Fruit fly (Drosophila melanogaster) whole organism, prepupa: ENCODE measurements around the gene CG17660.
A peak's percentile ranks its signal among the peaks of the same experiment; 100 is the strongest.

Experiments used
- CG10669 ChIP-seq: fragments of 200-800 bp; sonication (Bioruptor generic); optimal IDR thresholded peaks from 3 replicates; lab custom pipeline; 2018; ENCODE audit warnings: missing biosample characterization, mild to moderate bottlenecking, missing genetic modification characterization, moderate library complexity
- CG11762 ChIP-seq: fragments of 200-800 bp; sonication (Bioruptor generic); optimal IDR thresholded peaks from 3 replicates; lab custom pipeline; 2016; ENCODE audit warnings: missing biosample characterization, missing genetic modification characterization; ENCODE audit not compliant: insufficient read depth
- CG15336 ChIP-seq: fragments of 200-800 bp; sonication (Bioruptor generic); IDR thresholded peaks from 2 replicates; pipeline ENCODE4 v1.3.6; 2022; ENCODE audit warnings: missing biosample characterization, missing genetic modification characterization
- CG1621 ChIP-seq: fragments of 200-800 bp; sonication (Bioruptor generic); optimal IDR thresholded peaks from 3 replicates; lab custom pipeline; 2018; ENCODE audit warnings: missing biosample characterization, mild to moderate bottlenecking, missing genetic modification characterization
- CG16779 ChIP-seq: fragments of 200-800 bp; sonication (Bioruptor generic); optimal IDR thresholded peaks from 3 replicates; lab custom pipeline; 2017; ENCODE audit warnings: missing biosample characterization, mild to moderate bottlenecking, missing genetic modification characterization
- CG3032 ChIP-seq: fragments of 200-800 bp; optimal IDR thresholded peaks from 2 replicates; lab custom pipeline; 2019; ENCODE audit warnings: missing biosample characterization, mild to moderate bottlenecking, missing genetic modification characterization, moderate library complexity
- CG32006 ChIP-seq: fragments of 200-800 bp; sonication (Bioruptor generic); optimal IDR thresholded peaks from 3 replicates; lab custom pipeline; 2017; ENCODE audit warnings: missing biosample characterization, mild to moderate bottlenecking, missing genetic modification characterization
- CG34406 ChIP-seq: fragments of 200-800 bp; sonication (Bioruptor generic); optimal IDR thresholded peaks from 3 replicates; lab custom pipeline; 2016; ENCODE audit warnings: missing biosample characterization, missing genetic modification characterization
- CG3919 ChIP-seq: fragments of 200-800 bp; sonication (Bioruptor generic); optimal IDR thresholded peaks from 3 replicates; lab custom pipeline; 2016; ENCODE audit warnings: missing biosample characterization, missing genetic modification characterization
- CG4318 ChIP-seq: fragments of 200-800 bp; sonication (Bioruptor generic); optimal IDR thresholded peaks from 3 replicates; lab custom pipeline; 2017; ENCODE audit warnings: missing biosample characterization, mild to moderate bottlenecking, missing genetic modification characterization
- CG6163 ChIP-seq: fragments of 200-800 bp; sonication (Bioruptor generic); IDR thresholded peaks from 3 replicates; pipeline ENCODE4 v1.3.6; 2022; ENCODE audit warnings: missing biosample characterization, missing genetic modification characterization
- CG6276 ChIP-seq: fragments of 200-800 bp; sonication (Bioruptor generic); optimal IDR thresholded peaks from 2 replicates; lab custom pipeline; 2017; ENCODE audit warnings: missing biosample characterization, mild to moderate bottlenecking, missing genetic modification characterization
- CG6808 ChIP-seq: fragments of 200-800 bp; sonication (Bioruptor generic); optimal IDR thresholded peaks from 3 replicates; lab custom pipeline; 2017; ENCODE audit warnings: missing biosample characterization, missing genetic modification characterization, mild to moderate bottlenecking, moderate library complexity, missing genetic modification reagents
- CG6854 ChIP-seq: fragments of 200-800 bp; sonication (Bioruptor generic); optimal IDR thresholded peaks from 2 replicates; lab custom pipeline; 2017; ENCODE audit warnings: missing biosample characterization, mild to moderate bottlenecking, missing genetic modification characterization
- CG8119 ChIP-seq: fragments of 200-800 bp; sonication (Bioruptor generic); IDR thresholded peaks from 3 replicates; pipeline ENCODE4 v1.3.6; 2022; ENCODE audit warnings: missing biosample characterization, missing genetic modification characterization
- CG8319 ChIP-seq: fragments of 200-800 bp; sonication (Bioruptor generic); optimal IDR thresholded peaks from 3 replicates; lab custom pipeline; 2016; ENCODE audit warnings: missing biosample characterization, missing genetic modification characterization
- CG9139 ChIP-seq: fragments of 200-800 bp; sonication (Bioruptor generic); optimal IDR thresholded peaks from 3 replicates; lab custom pipeline; 2017; ENCODE audit warnings: missing biosample characterization, mild to moderate bottlenecking, missing genetic modification characterization
- Eip78C ChIP-seq: fragments of 200-800 bp; sonication (Bioruptor generic); peaks from one replicate; lab custom pipeline; 2016; ENCODE audit warnings: missing biosample characterization, missing genetic modification characterization
- Ets96B ChIP-seq: fragments of 200-800 bp; optimal IDR thresholded peaks from 2 replicates; lab custom pipeline; 2019; ENCODE audit warnings: missing biosample characterization, mild to moderate bottlenecking, missing genetic modification characterization, moderate library complexity
- Hr38 ChIP-seq: sonication (Bioruptor generic); optimal IDR thresholded peaks from 2 replicates; lab custom pipeline; 2016; ENCODE audit warnings: missing biosample characterization, missing genetic modification characterization
- Hr39 ChIP-seq: fragments of 200-800 bp; sonication (Bioruptor generic); optimal IDR thresholded peaks from 2 replicates; lab custom pipeline; 2016; ENCODE audit warnings: missing biosample characterization, missing genetic modification characterization
- Hr4 ChIP-seq: fragments of 200-800 bp; sonication (Bioruptor generic); optimal IDR thresholded peaks from 3 replicates; lab custom pipeline; 2016; ENCODE audit warnings: missing biosample characterization, missing genetic modification characterization
- Lpt ChIP-seq: fragments of 200-800 bp; sonication (Bioruptor generic); optimal IDR thresholded peaks from 3 replicates; lab custom pipeline; 2016; ENCODE audit warnings: missing biosample characterization, missing genetic modification characterization
- Met ChIP-seq: fragments of 200-800 bp; sonication (Bioruptor generic); optimal IDR thresholded peaks from 3 replicates; lab custom pipeline; 2016; ENCODE audit warnings: missing biosample characterization, missing genetic modification characterization
- Sox14 ChIP-seq: fragments of 200-800 bp; sonication (Bioruptor generic); optimal IDR thresholded peaks from 3 replicates; lab custom pipeline; 2016; ENCODE audit warnings: missing biosample characterization, missing genetic modification characterization
- dsx ChIP-seq: fragments of 200-800 bp; optimal IDR thresholded peaks from 3 replicates; lab custom pipeline; 2019; ENCODE audit warnings: missing biosample characterization, mild to moderate bottlenecking, missing genetic modification characterization, moderate library complexity; ENCODE audit not compliant: poor library complexity, severe bottlenecking
- eg ChIP-seq: fragments of 200-800 bp; sonication (Bioruptor generic); IDR thresholded peaks from 3 replicates; pipeline ENCODE4 v1.3.6; 2022; ENCODE audit warnings: missing biosample characterization, missing genetic modification characterization
- esn ChIP-seq: fragments of 200-800 bp; sonication (Bioruptor generic); optimal IDR thresholded peaks from 2 replicates; lab custom pipeline; 2016; ENCODE audit warnings: missing biosample characterization, mild to moderate bottlenecking, missing genetic modification characterization, moderate library complexity
- fkh ChIP-seq: fragments of 200-800 bp; sonication (Bioruptor generic); optimal IDR thresholded peaks from 3 replicates; lab custom pipeline; 2017; ENCODE audit warnings: missing biosample characterization, mild to moderate bottlenecking, missing genetic modification characterization, moderate library complexity
- pdm3 ChIP-seq: fragments of 200-800 bp; sonication (Bioruptor generic); optimal IDR thresholded peaks from 3 replicates; lab custom pipeline; 2016; ENCODE audit warnings: missing biosample characterization, missing genetic modification characterization
- ss ChIP-seq, 2 experiments: fragments of 200-800 bp; sonication (Bioruptor generic); optimal IDR thresholded peaks; 2 replicates in 1 of 2; 3 replicates in 1 of 2; lab custom pipeline; 2017 to 2018; ENCODE audit warnings: mild to moderate bottlenecking in 2 of 2, missing biosample characterization in 2 of 2, missing genetic modification characterization in 2 of 2, moderate library complexity in 1 of 2
- svp ChIP-seq: fragments of 200-800 bp; sonication (Bioruptor generic); peaks from one replicate; lab custom pipeline; 2016; ENCODE audit warnings: missing biosample characterization, missing genetic modification characterization
- vri ChIP-seq: fragments of 200-800 bp; sonication (Bioruptor generic); optimal IDR thresholded peaks from 3 replicates; lab custom pipeline; 2016; ENCODE audit warnings: missing biosample characterization, mild to moderate bottlenecking, missing genetic modification characterization

The CG17660 gene

DNA sequence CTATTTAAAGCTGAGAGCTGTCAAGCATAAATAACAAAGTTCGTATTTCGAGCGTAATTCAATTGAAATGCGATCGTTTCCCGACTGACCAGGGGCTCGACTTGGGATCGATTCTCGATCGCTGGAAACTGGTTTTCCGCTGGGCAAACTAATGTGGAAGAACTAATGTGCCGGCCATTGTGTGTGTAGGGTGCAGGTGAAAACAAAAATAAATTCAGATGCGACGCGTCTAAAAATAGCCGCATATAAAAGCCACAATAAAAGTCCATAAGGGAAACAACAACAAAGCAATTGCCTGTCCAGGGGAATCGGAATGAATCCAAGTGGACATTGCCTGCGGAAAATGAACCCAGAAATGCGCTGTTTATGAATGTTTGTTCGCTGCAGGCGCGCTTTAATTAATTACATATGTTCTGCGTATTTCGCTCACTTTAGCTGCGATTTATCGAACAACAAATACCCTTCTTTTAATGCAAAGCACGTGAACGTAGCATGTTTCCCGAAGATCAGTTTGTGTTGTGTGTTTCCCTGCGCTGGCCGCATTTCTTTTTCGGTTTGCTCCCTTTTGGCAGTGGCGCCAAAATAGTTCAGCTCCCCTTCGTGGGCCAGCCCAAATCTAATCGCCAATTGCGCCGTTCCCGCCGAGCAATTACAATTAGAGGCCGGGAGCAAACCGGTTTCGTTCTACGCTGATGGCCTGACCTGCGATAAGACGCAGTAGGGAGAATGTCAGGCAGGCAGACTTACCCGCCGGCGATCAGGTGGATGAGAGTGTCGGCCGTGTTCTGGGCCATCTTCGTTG, 13.1 kb upstream of the CG17660 start:
- peak; percentile 4 for TF ChIP-seq Ets96B (tag; lab: Kevin White, UChicago)
- TF ChIP-seq vri = peak; percentile 20
- TF ChIP-seq eg (GFP tag; lab: Robert Waterston, UW) = 0 out of 3 replicates have a peak, but pooled peaks have one; percentile 27
- TF ChIP-seq ss (GFP tag; optimal IDR thresholded peaks at IDR 0.05; lab: Kevin White, UChicago) = peak in 1 of 2 experiments; percentile 22
- peak; percentile 19 for TF ChIP-seq CG10669 (GFP tag; lab: Kevin White, UChicago)
- peak; percentile 0 for TF ChIP-seq Hr4 (GFP tag; lab: Kevin White, UChicago)
- TF ChIP-seq CG15336 (GFP tag; lab: Robert Waterston, UW) = peak; percentile 21; the same call in 1 of the 2 replicates
- TF ChIP-seq dsx (GFP tag; lab: Kevin White, UChicago) = peak; percentile 33
- peak; percentile 2 for TF ChIP-seq CG32006 (GFP tag; lab: Kevin White, UChicago)
- no peak for TF ChIP-seq CG4318 (GFP tag; lab: Kevin White, UChicago)
- peak; percentile 3 for TF ChIP-seq pdm3 (GFP tag; lab: Kevin White, UChicago)
- peak; percentile 4 for TF ChIP-seq CG3032
- no peak for TF ChIP-seq CG16779 (tag; lab: Kevin White, UChicago)
- TF ChIP-seq esn (GFP tag; lab: Kevin White, UChicago) = peak; percentile 37
- TF ChIP-seq CG1621 = peak; percentile 14
- no peak for TF ChIP-seq Met (GFP tag; lab: Kevin White, UChicago)
- peak; percentile 2 for TF ChIP-seq Hr39 (GFP tag; lab: Kevin White, UChicago)
- TF ChIP-seq CG6163 (GFP tag; lab: Robert Waterston, UW) = peak; percentile 50; the same call in 2 of the 3 replicates
- TF ChIP-seq CG6854 (GFP tag; lab: Kevin White, UChicago) = no peak
- peak; percentile 16 for TF ChIP-seq fkh (GFP tag; lab: Kevin White, UChicago)
- TF ChIP-seq svp (GFP tag; lab: Kevin White, UChicago) = peak; percentile 71
- TF ChIP-seq CG9139 (GFP tag; lab: Kevin White, UChicago) = no peak
- TF ChIP-seq CG6808 (GFP tag; lab: Kevin White, UChicago) = peak; percentile 12
- peak; percentile 77 for TF ChIP-seq Eip78C
- no peak for TF ChIP-seq CG34406 (GFP tag; lab: Kevin White, UChicago)
- peak; percentile 38 for TF ChIP-seq Sox14
- TF ChIP-seq CG3919 = peak; percentile 46
- TF ChIP-seq Lpt (GFP tag; lab: Kevin White, UChicago) = no peak
- no peak for TF ChIP-seq Hr38 (GFP tag; lab: Kevin White, UChicago)

DNA sequence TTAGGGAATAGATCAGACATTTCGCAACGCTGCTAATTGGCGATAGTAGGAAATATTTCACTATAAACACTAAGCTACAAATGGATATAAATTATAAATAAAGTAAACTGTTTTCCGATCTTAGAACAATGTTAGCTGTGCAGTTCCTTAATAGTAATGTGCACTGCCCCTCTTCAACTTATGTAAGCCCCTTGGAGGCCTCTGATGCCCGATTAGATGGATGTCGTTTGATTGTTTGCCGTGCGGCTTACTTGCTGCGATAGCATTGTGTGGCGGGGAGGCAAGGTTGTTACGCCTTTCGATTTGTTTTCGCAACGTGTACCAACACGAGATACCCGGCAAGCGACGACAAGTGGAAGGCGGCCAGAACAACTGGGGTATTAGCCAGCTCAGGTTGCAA, 12.0 kb upstream of the CG17660 start:
- TF ChIP-seq CG8119 (peak; percentile 21; the same call in 1 of the 3 replicates), eg (GFP tag; lab: Robert Waterston, UW) (0 out of 3 replicates have a peak, but pooled peaks have one; percentile 26), vri (peak; percentile 68), dsx (GFP tag; lab: Kevin White, UChicago) (no peak), CG8319 (GFP tag; lab: Kevin White, UChicago) (no peak), svp (GFP tag; lab: Kevin White, UChicago) (peak; percentile 79)
- TF ChIP-seq, all 60 proteins: peak for 4

DNA sequence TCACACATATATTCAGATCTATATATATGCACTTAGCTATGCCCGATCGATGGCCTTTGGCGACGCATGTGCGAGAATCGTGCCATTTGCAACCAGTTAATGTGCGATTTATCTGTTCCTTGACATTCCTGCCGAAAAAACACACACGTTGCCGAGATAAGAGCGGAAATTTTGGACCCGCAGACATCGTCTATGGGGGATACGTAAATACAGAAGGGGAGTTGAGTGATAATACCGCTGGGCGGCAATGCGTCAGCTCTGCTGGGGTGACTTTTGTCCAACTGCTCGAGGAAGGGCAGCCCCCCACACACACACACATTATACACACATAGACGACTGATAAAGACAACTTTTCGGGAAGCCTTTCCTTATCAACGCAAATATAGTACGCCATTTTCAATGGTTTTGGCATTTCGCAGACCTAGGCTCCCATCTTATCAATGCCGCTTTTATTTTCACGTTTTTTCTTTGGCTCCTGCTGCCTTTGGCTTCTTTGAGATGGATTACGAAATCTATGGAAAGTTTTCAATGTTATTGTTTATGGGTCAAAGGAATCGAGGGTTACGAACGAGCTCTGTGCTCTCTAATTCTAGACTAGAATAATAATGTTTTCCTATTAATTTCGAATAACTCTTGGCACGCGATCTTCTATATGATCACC, 10.8 kb upstream of the CG17660 start:
- TF ChIP-seq vri (peak; percentile 88), fkh (GFP tag; lab: Kevin White, UChicago) (peak; percentile 33), svp (GFP tag; lab: Kevin White, UChicago) (peak; percentile 92), CG6276 (no peak)

DNA sequence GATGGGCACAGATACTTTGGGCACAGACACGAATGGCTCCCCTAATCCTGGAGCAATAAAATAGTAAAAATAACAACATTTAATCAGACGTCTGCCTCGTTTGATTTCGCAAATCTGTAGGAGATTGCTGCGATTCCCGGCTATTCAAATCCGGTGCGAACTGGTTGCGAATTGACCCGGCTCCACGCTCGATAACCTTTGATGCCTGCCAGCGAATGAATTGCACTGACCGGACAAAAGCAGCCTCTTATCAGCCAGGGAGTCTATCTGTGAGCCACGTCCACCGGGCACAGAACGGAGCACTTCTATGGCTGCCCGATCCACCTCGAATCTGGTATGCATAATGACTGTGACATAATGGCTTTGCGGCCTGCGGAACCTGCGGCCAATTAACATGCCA, 9.8 kb upstream of the CG17660 start:
- TF ChIP-seq svp (GFP tag; lab: Kevin White, UChicago) (peak; percentile 99), Hr4 (GFP tag; lab: Kevin White, UChicago) (no peak), CG4318 (GFP tag; lab: Kevin White, UChicago) (no peak), esn (GFP tag; lab: Kevin White, UChicago) (no peak), CG11762 (no peak), vri (peak; percentile 12), CG10669 (GFP tag; lab: Kevin White, UChicago) (no peak)
